Fruit fly (Drosophila melanogaster) whole organism, embryonic: ENCODE measurements around the gene Lrrk.

Experiments
- Adf1 ChIP-seq: fragments of 200-800 bp; sonication (Bioruptor generic); IDR thresholded peaks from 2 replicates; pipeline ENCODE4 v1.3.6; 2022; ENCODE audit warnings: missing biosample characterization, missing genetic modification characterization
- Asciz ChIP-seq: fragments of 200-800 bp; sonication (Bioruptor generic); optimal IDR thresholded peaks from 2 replicates; lab custom pipeline; 2017; ENCODE audit warnings: missing biosample characterization, mild to moderate bottlenecking, missing genetic modification characterization, missing genetic modification reagents
- BEAF-32 ChIP-seq: fragments of 200-800 bp; sonication (Bioruptor generic); optimal IDR thresholded peaks from 3 replicates; lab custom pipeline; 2017; ENCODE audit warnings: missing biosample characterization, missing genetic modification characterization, mild to moderate bottlenecking, moderate library complexity, missing genetic modification reagents
- CG10267 ChIP-seq: fragments of 200-800 bp; sonication (Bioruptor generic); optimal IDR thresholded peaks from 2 replicates; lab custom pipeline; 2018; ENCODE audit warnings: missing biosample characterization, mild to moderate bottlenecking, missing genetic modification characterization, moderate library complexity
- CG12659 ChIP-seq: fragments of 200-800 bp; sonication (Bioruptor generic); optimal IDR thresholded peaks from 3 replicates; lab custom pipeline; 2017; ENCODE audit warnings: mild to moderate bottlenecking, missing biosample characterization, missing genetic modification reagents, missing genetic modification characterization
- CG13624 ChIP-seq: fragments of 200-800 bp; sonication (Bioruptor generic); optimal IDR thresholded peaks from 2 replicates; lab custom pipeline; 2016; ENCODE audit warnings: missing biosample characterization, missing genetic modification characterization
- CG14710 ChIP-seq: fragments of 200-800 bp; sonication (Bioruptor generic); optimal IDR thresholded peaks from 3 replicates; lab custom pipeline; 2019; ENCODE audit warnings: missing biosample characterization, mild to moderate bottlenecking, missing genetic modification characterization, moderate library complexity
- CG15011 ChIP-seq: fragments of 200-800 bp; sonication (Bioruptor generic); optimal IDR thresholded peaks from 3 replicates; lab custom pipeline; 2018; ENCODE audit warnings: missing biosample characterization, mild to moderate bottlenecking, missing genetic modification characterization
- CG15514 ChIP-seq: fragments of 200-800 bp; sonication (Bioruptor generic); optimal IDR thresholded peaks from 3 replicates; lab custom pipeline; 2017; ENCODE audit warnings: missing biosample characterization, missing genetic modification characterization, mild to moderate bottlenecking, moderate library complexity, missing genetic modification reagents
- CG1603 ChIP-seq: fragments of 200-800 bp; sonication (Bioruptor generic); optimal IDR thresholded peaks from 2 replicates; lab custom pipeline; 2019; ENCODE audit warnings: missing biosample characterization, mild to moderate bottlenecking, missing genetic modification characterization, moderate library complexity
- CG17385 ChIP-seq: fragments of 200-800 bp; sonication (Bioruptor generic); optimal IDR thresholded peaks from 3 replicates; lab custom pipeline; 2018; ENCODE audit warnings: missing biosample characterization, mild to moderate bottlenecking, missing genetic modification characterization
- CG1792 ChIP-seq: fragments of 200-800 bp; sonication (Bioruptor generic); optimal IDR thresholded peaks from 2 replicates; lab custom pipeline; 2016; ENCODE audit warnings: missing biosample characterization, missing genetic modification characterization
- CG2116 ChIP-seq: fragments of 200-800 bp; sonication (Bioruptor generic); optimal IDR thresholded peaks from 3 replicates; lab custom pipeline; 2018; ENCODE audit warnings: missing biosample characterization, mild to moderate bottlenecking, missing genetic modification characterization
- CG4404 ChIP-seq: fragments of 200-800 bp; sonication (Bioruptor generic); IDR thresholded peaks from 2 replicates; pipeline ENCODE4 v1.3.6; 2022; ENCODE audit warnings: missing biosample characterization, missing genetic modification characterization
- CG4617 ChIP-seq: fragments of 200-800 bp; sonication (Bioruptor generic); optimal IDR thresholded peaks from 3 replicates; lab custom pipeline; 2016; ENCODE audit warnings: missing biosample characterization, missing genetic modification characterization, borderline replicate concordance
- CG6854 ChIP-seq: fragments of 200-800 bp; sonication (Bioruptor generic); optimal IDR thresholded peaks from 3 replicates; lab custom pipeline; 2017; ENCODE audit warnings: missing biosample characterization, mild to moderate bottlenecking, missing genetic modification characterization
- CG7745 ChIP-seq: fragments of 200-800 bp; sonication (Bioruptor generic); optimal IDR thresholded peaks from 2 replicates; lab custom pipeline; 2018; ENCODE audit warnings: missing biosample characterization, mild to moderate bottlenecking, missing genetic modification characterization, moderate library complexity
- CG7987 ChIP-seq: fragments of 200-800 bp; sonication (Bioruptor generic); optimal IDR thresholded peaks from 2 replicates; lab custom pipeline; 2018; ENCODE audit warnings: missing biosample characterization, mild to moderate bottlenecking, missing genetic modification characterization, moderate library complexity
- CG9437 ChIP-seq: fragments of 200-800 bp; sonication (Bioruptor generic); optimal IDR thresholded peaks from 2 replicates; lab custom pipeline; 2018; ENCODE audit warnings: missing biosample characterization, mild to moderate bottlenecking, missing genetic modification characterization
- CG9797 ChIP-seq: fragments of 200-800 bp; sonication (Bioruptor generic); optimal IDR thresholded peaks from 3 replicates; lab custom pipeline; 2018; ENCODE audit warnings: missing biosample characterization, mild to moderate bottlenecking, missing genetic modification characterization
- Dp ChIP-seq: fragments of 200-800 bp; sonication (Bioruptor generic); optimal IDR thresholded peaks from 2 replicates; lab custom pipeline; 2018; ENCODE audit warnings: missing biosample characterization, mild to moderate bottlenecking, missing genetic modification characterization, moderate library complexity
- E2f2 ChIP-seq: fragments of 200-800 bp; sonication (Bioruptor generic); IDR thresholded peaks from 2 replicates; pipeline ENCODE4 v1.3.6; 2022; ENCODE audit warnings: missing biosample characterization, missing genetic modification characterization
- Ets97D ChIP-seq: fragments of 200-800 bp; sonication (Bioruptor generic); optimal IDR thresholded peaks from 3 replicates; lab custom pipeline; 2016; ENCODE audit warnings: missing biosample characterization, missing genetic modification characterization
- Fer1 ChIP-seq: fragments of 200-800 bp; sonication (Bioruptor generic); optimal IDR thresholded peaks from 2 replicates; lab custom pipeline; 2017; ENCODE audit warnings: missing biosample characterization, mild to moderate bottlenecking, missing genetic modification characterization
- HmgZ ChIP-seq: fragments of 200-800 bp; sonication (Bioruptor generic); optimal IDR thresholded peaks from 2 replicates; lab custom pipeline; 2018; ENCODE audit warnings: missing biosample characterization, mild to moderate bottlenecking, missing genetic modification characterization
- MBD-R2 ChIP-seq: fragments of 200-800 bp; sonication (Bioruptor generic); IDR thresholded peaks from 2 replicates; pipeline ENCODE4 v1.3.6; 2022; ENCODE audit warnings: missing biosample characterization, missing genetic modification characterization
- MESR4 ChIP-seq: fragments of 200-800 bp; sonication (Bioruptor generic); optimal IDR thresholded peaks from 2 replicates; lab custom pipeline; 2018; ENCODE audit warnings: missing biosample characterization, mild to moderate bottlenecking, missing genetic modification characterization, moderate library complexity
- Med ChIP-seq: fragments of 200-800 bp; sonication (Bioruptor generic); peaks from one replicate; lab custom pipeline; 2016; ENCODE audit warnings: missing biosample characterization, missing genetic modification characterization, mild to moderate bottlenecking, inconsistent platforms, moderate library complexity
- Pdp1 ChIP-seq, 2 experiments: fragments of 200-800 bp; sonication (Bioruptor generic); optimal IDR thresholded peaks; 3 replicates each; lab custom pipeline; 2016; ENCODE audit warnings: missing biosample characterization in 2 of 2, missing genetic modification characterization in 2 of 2, mild to moderate bottlenecking in 1 of 2, moderate library complexity in 1 of 2
- Sry-δ ChIP-seq: fragments of 200-800 bp; sonication (Bioruptor generic); optimal IDR thresholded peaks from 2 replicates; lab custom pipeline; 2016; ENCODE audit warnings: missing biosample characterization, missing genetic modification characterization
- Stat92E ChIP-seq, 3 experiments: fragments of >200 bp in 2 of 3; fragments of 200-800 bp in 1 of 3; sonication (Bioruptor generic) in 1 of 3; optimal IDR thresholded peaks; 2 replicates each; lab custom pipeline; 2017 to 2019; ENCODE audit warnings: missing biosample characterization in 3 of 3, missing genetic modification characterization in 3 of 3, mild to moderate bottlenecking in 1 of 3, moderate library complexity in 1 of 3
- YL-1 ChIP-seq: fragments of 200-800 bp; sonication (Bioruptor generic); optimal IDR thresholded peaks from 3 replicates; lab custom pipeline; 2017; ENCODE audit warnings: missing biosample characterization, mild to moderate bottlenecking, missing genetic modification characterization
- bbx ChIP-seq: fragments of 200-800 bp; sonication (Bioruptor generic); IDR thresholded peaks from 2 replicates; pipeline ENCODE4 v1.3.6; 2022; ENCODE audit warnings: missing biosample characterization, missing genetic modification characterization; ENCODE audit not compliant: partially characterized antibody
- cg ChIP-seq: fragments of 200-800 bp; sonication (Bioruptor generic); optimal IDR thresholded peaks from 3 replicates; lab custom pipeline; 2019; ENCODE audit warnings: missing biosample characterization, mild to moderate bottlenecking, missing genetic modification characterization, moderate library complexity
- crol ChIP-seq: fragments of 200-800 bp; sonication (Bioruptor generic); IDR thresholded peaks from 2 replicates; pipeline ENCODE4 v1.3.6; 2022; ENCODE audit warnings: missing biosample characterization, missing genetic modification characterization
- gfzf ChIP-seq: fragments of 200-800 bp; sonication (Bioruptor generic); optimal IDR thresholded peaks from 2 replicates; lab custom pipeline; 2016; ENCODE audit warnings: missing biosample characterization, mild to moderate bottlenecking, missing genetic modification characterization, moderate library complexity
- grau ChIP-seq: fragments of 200-800 bp; optimal IDR thresholded peaks from 3 replicates; lab custom pipeline; 2019; ENCODE audit warnings: missing biosample characterization, mild to moderate bottlenecking, missing genetic modification characterization, moderate library complexity
- nom ChIP-seq: fragments of 200-800 bp; sonication (Bioruptor generic); optimal IDR thresholded peaks from 2 replicates; lab custom pipeline; 2017; ENCODE audit warnings: missing biosample characterization, missing genetic modification characterization, mild to moderate bottlenecking, moderate library complexity, missing genetic modification reagents
- pan ChIP-seq, 4 experiments: fragments of >200 bp in 3 of 4; fragments of 200-800 bp in 1 of 4; sonication (Bioruptor generic) in 1 of 4; optimal IDR thresholded peaks in 3 of 4; IDR thresholded peaks in 1 of 4; 2 replicates each; pipeline versions ENCODE4 v1.3.6 to Lab custom; 2017 to 2022; ENCODE audit warnings: missing biosample characterization in 2 of 4, missing genetic modification characterization in 2 of 4, mixed read lengths in 1 of 4
- phol ChIP-seq: fragments of 200-800 bp; sonication (Bioruptor generic); optimal IDR thresholded peaks from 3 replicates; lab custom pipeline; 2018; ENCODE audit warnings: missing biosample characterization, mild to moderate bottlenecking, missing genetic modification characterization, moderate library complexity
- pzg ChIP-seq: fragments of 200-800 bp; sonication (Bioruptor generic); optimal IDR thresholded peaks from 3 replicates; lab custom pipeline; 2018; ENCODE audit warnings: missing biosample characterization, mild to moderate bottlenecking, missing genetic modification characterization, moderate library complexity
- salm ChIP-seq: fragments of 200-800 bp; sonication (Bioruptor generic); optimal IDR thresholded peaks from 2 replicates; lab custom pipeline; 2018; ENCODE audit warnings: missing biosample characterization, mild to moderate bottlenecking, missing genetic modification characterization
- sob ChIP-seq: fragments of 200-800 bp; sonication (Bioruptor generic); IDR thresholded peaks from 2 replicates; pipeline ENCODE4 v1.3.6; 2022; ENCODE audit warnings: missing biosample characterization, missing genetic modification characterization
- stwl ChIP-seq: fragments of 200-800 bp; sonication (Bioruptor generic); optimal IDR thresholded peaks from 3 replicates; lab custom pipeline; 2018; ENCODE audit warnings: missing biosample characterization, mild to moderate bottlenecking, missing genetic modification characterization, moderate library complexity
- sug ChIP-seq: fragments of 200-800 bp; optimal IDR thresholded peaks from 2 replicates; lab custom pipeline; 2019; ENCODE audit warnings: missing biosample characterization, mild to moderate bottlenecking, missing genetic modification characterization, moderate library complexity
- trem ChIP-seq: fragments of 200-800 bp; optimal IDR thresholded peaks from 3 replicates; lab custom pipeline; 2019; ENCODE audit warnings: missing biosample characterization, mild to moderate bottlenecking, missing genetic modification characterization, moderate library complexity
- unc-4 ChIP-seq: fragments of 200-800 bp; sonication (Bioruptor generic); IDR thresholded peaks from 2 replicates; pipeline ENCODE4 v1.3.6; 2022; ENCODE audit warnings: missing biosample characterization, missing genetic modification characterization; ENCODE audit not compliant: partially characterized antibody

Gene Lrrk

dm6 chr3R:20585566-20585965 lies 49.7 kb upstream of the Lrrk start, which contains the start of gene CG16953:
TSS of gene CG16953 (minus strand) at chr3R:20585833.
- TF ChIP-seq CG9437 (GFP tag; lab: Kevin White, UChicago) (peak; percentile 25), gfzf (GFP tag; lab: Kevin White, UChicago) (peak; percentile 84), BEAF-32 (GFP tag; lab: Kevin White, UChicago) (peak; percentile 21), YL-1 (GFP tag; lab: Kevin White, UChicago) (peak; percentile 54), CG1603 (tag; lab: Kevin White, UChicago) (peak; percentile 37), Asciz (GFP tag; lab: Kevin White, UChicago) (no peak), MESR4 (GFP tag; lab: Kevin White, UChicago) (peak; percentile 89), stwl (tag; lab: Kevin White, UChicago) (peak; percentile 46), sug (tag; lab: Kevin White, UChicago) (peak; percentile 1), CG2116 (peak; percentile 15), HmgZ (peak; percentile 35), nom (GFP tag; lab: Kevin White, UChicago) (peak; percentile 10), CG14710 (tag; lab: Kevin White, UChicago) (peak; percentile 24), unc-4 (GFP tag; lab: Robert Waterston, UW) (0 out of 2 replicates have a peak, but pooled peaks have one; percentile 19), MBD-R2 (peak; percentile 38; the same call in 1 of the 2 replicates), CG4404 (GFP tag; lab: Robert Waterston, UW) (no peak), CG9797 (peak; percentile 79), CG10267 (tag; lab: Kevin White, UChicago) (peak; percentile 30), sob (no peak), Stat92E (GFP tag; optimal IDR thresholded peaks at IDR 0.05; lab: Kevin White, UChicago) (peak in 1 of 3 experiments; percentile 45), pzg (GFP tag; lab: Kevin White, UChicago) (peak; percentile 64), Adf1 (GFP tag; lab: Robert Waterston, UW) (no peak), Sry-δ (GFP tag; lab: Kevin White, UChicago) (peak; percentile 21), Dp (GFP tag; lab: Kevin White, UChicago) (peak; percentile 87), trem (tag; lab: Kevin White, UChicago) (peak; percentile 50), Fer1 (peak; percentile 4), bbx (GFP tag; lab: Robert Waterston, UW) (peak; percentile 32; the same call in 1 of the 2 replicates), CG12659 (GFP tag; lab: Kevin White, UChicago) (peak; percentile 41), Med (GFP tag; lab: Kevin White, UChicago) (peak; percentile 43), cg (GFP tag; lab: Kevin White, UChicago) (peak; percentile 2), CG17385 (no peak), Ets97D (GFP tag; lab: Kevin White, UChicago) (peak; percentile 38), CG6854 (GFP tag; lab: Kevin White, UChicago) (no peak), CG15514 (GFP tag; lab: Kevin White, UChicago) (peak; percentile 20), CG15011 (GFP tag; lab: Kevin White, UChicago) (no peak), Pdp1 (GFP tag; optimal IDR thresholded peaks at IDR 0.05; lab: Kevin White, UChicago) (peak in 1 of 2 experiments; percentile 75), crol (peak; percentile 20; the same call in 1 of the 2 replicates), salm (no peak), CG4617 (peak; percentile 81), CG7987 (no peak), phol (peak; percentile 12), pan (optimal IDR thresholded peaks at IDR 0.05; lab: Kevin White, UChicago) (no peak), pan (GFP tag; optimal IDR thresholded peaks at IDR 0.05 in 1 of 2, IDR thresholded peaks at IDR 0.05 in 1 of 2) (no peak), grau (tag; lab: Kevin White, UChicago) (peak; percentile 2), E2f2 (GFP tag; lab: Robert Waterston, UW) (peak; percentile 92), CG1792 (GFP tag; lab: Kevin White, UChicago) (no peak), CG7745 (tag; lab: Kevin White, UChicago) (peak; percentile 6), CG13624 (peak; percentile 41)
